Worm (Caenorhabditis elegans) whole organism, late embryonic: ENCODE results near the gene F46B6.12.

Experiments used
- T23F11.4 ChIP-seq: fragments of 200-800 bp; sonication (Bioruptor generic); optimal IDR thresholded peaks from 2 replicates; lab custom pipeline; 2018; ENCODE audit warnings: mild to moderate bottlenecking, missing genetic modification characterization, missing compliant biosample characterization
- Y22D7AL.16 ChIP-seq: sonication (generic microtip); optimal IDR thresholded peaks from 2 replicates; lab custom pipeline; 2016; ENCODE audit warnings: missing genetic modification characterization, missing compliant biosample characterization
- ahr-1 ChIP-seq: sonication (generic microtip); optimal IDR thresholded peaks from 2 replicates; lab custom pipeline; 2016; ENCODE audit warnings: missing genetic modification characterization, missing compliant biosample characterization
- ceh-30 ChIP-seq: fragments of 150-350 bp; optimal IDR thresholded peaks from 2 replicates; lab custom pipeline; 2014; ENCODE audit warnings: missing biosample characterization, missing genetic modification characterization
- ceh-34 ChIP-seq: sonication (generic microtip); optimal IDR thresholded peaks from 2 replicates; lab custom pipeline; 2016; ENCODE audit warnings: mild to moderate bottlenecking, missing genetic modification characterization, missing compliant biosample characterization
- ceh-45 ChIP-seq: fragments of 200-800 bp; sonication (Bioruptor generic); IDR thresholded peaks from 2 replicates; pipeline ENCODE4 v1.3.6; 2022; ENCODE audit warnings: missing genetic modification reagents, missing genetic modification characterization, missing compliant biosample characterization
- ceh-9 ChIP-seq: sonication (generic microtip); optimal IDR thresholded peaks from 2 replicates; lab custom pipeline; 2016; ENCODE audit warnings: mild to moderate bottlenecking, missing genetic modification characterization, inconsistent platforms, missing compliant biosample characterization
- dmd-4 ChIP-seq: sonication (generic microtip); optimal IDR thresholded peaks from 2 replicates; lab custom pipeline; 2016; ENCODE audit warnings: borderline replicate concordance, missing genetic modification characterization, missing compliant biosample characterization
- dve-1 ChIP-seq: sonication (generic microtip); optimal IDR thresholded peaks from 2 replicates; lab custom pipeline; 2017; ENCODE audit warnings: antibody characterized with exemption, mild to moderate bottlenecking, missing genetic modification characterization, missing compliant biosample characterization
- elt-2 ChIP-seq: sonication (generic microtip); optimal IDR thresholded peaks from 2 replicates; lab custom pipeline; 2016; ENCODE audit warnings: missing genetic modification reagents, missing genetic modification characterization, missing compliant biosample characterization
- elt-4 ChIP-seq: sonication (generic microtip); optimal IDR thresholded peaks from 2 replicates; lab custom pipeline; 2016; ENCODE audit warnings: missing genetic modification characterization, missing compliant biosample characterization
- ets-4 ChIP-seq: sonication (generic microtip); optimal IDR thresholded peaks from 2 replicates; lab custom pipeline; 2016; ENCODE audit warnings: missing genetic modification characterization, missing compliant biosample characterization
- eyg-1 ChIP-seq: sonication (generic microtip); optimal IDR thresholded peaks from 2 replicates; lab custom pipeline; 2016; ENCODE audit warnings: missing genotype, missing genetic modification characterization, missing compliant biosample characterization
- fkh-10 ChIP-seq: fragments of 150-350 bp; optimal IDR thresholded peaks from 2 replicates; lab custom pipeline; 2014; ENCODE audit warnings: missing biosample characterization, missing genetic modification reagents, missing genetic modification characterization
- hlh-13 ChIP-seq: fragments of 200-800 bp; sonication (Bioruptor generic); optimal IDR thresholded peaks from 2 replicates; lab custom pipeline; 2018; ENCODE audit warnings: mild to moderate bottlenecking, missing genetic modification characterization, missing compliant biosample characterization
- lim-6 ChIP-seq: sonication (generic microtip); optimal IDR thresholded peaks from 2 replicates; lab custom pipeline; 2016; ENCODE audit warnings: missing genetic modification characterization, missing compliant biosample characterization
- madf-2 ChIP-seq: sonication (generic microtip); optimal IDR thresholded peaks from 2 replicates; lab custom pipeline; 2017; ENCODE audit warnings: missing genetic modification characterization, missing compliant biosample characterization
- nfya-1 ChIP-seq: sonication (generic microtip); optimal IDR thresholded peaks from 2 replicates; lab custom pipeline; 2017; ENCODE audit warnings: missing genetic modification characterization, mild to moderate bottlenecking, missing compliant biosample characterization, antibody characterized with exemption, moderate library complexity
- nhr-11 ChIP-seq: fragments of 150-350 bp; optimal IDR thresholded peaks from 2 replicates; lab custom pipeline; 2014; ENCODE audit warnings: missing biosample characterization, missing genetic modification characterization
- nhr-232 ChIP-seq: sonication (generic microtip); optimal IDR thresholded peaks from 2 replicates; lab custom pipeline; 2016; ENCODE audit warnings: missing genetic modification characterization, missing compliant biosample characterization
- pat-9 ChIP-seq: fragments of 200-800 bp; sonication (Bioruptor generic); optimal IDR thresholded peaks from 2 replicates; lab custom pipeline; 2018; ENCODE audit warnings: mild to moderate bottlenecking, missing genetic modification characterization, moderate library complexity, missing compliant biosample characterization
- pax-1 ChIP-seq: fragments of 150-350 bp; optimal IDR thresholded peaks from 2 replicates; lab custom pipeline; 2014; ENCODE audit warnings: missing biosample characterization, missing genetic modification characterization
- pha-4 ChIP-seq: fragments of 150-350 bp; optimal IDR thresholded peaks from 2 replicates; lab custom pipeline; 2018; ENCODE audit warnings: missing biosample characterization, missing genetic modification reagents, missing genetic modification characterization
- pqm-1 ChIP-seq: sonication (generic microtip); optimal IDR thresholded peaks from 2 replicates; lab custom pipeline; 2016; ENCODE audit warnings: missing genetic modification characterization, missing compliant biosample characterization
- rnt-1 ChIP-seq: sonication (generic microtip); optimal IDR thresholded peaks from 2 replicates; lab custom pipeline; 2016; ENCODE audit warnings: missing genetic modification characterization, missing compliant biosample characterization
- sox-4 ChIP-seq: sonication (generic microtip); optimal IDR thresholded peaks from 2 replicates; lab custom pipeline; 2017; ENCODE audit warnings: mild to moderate bottlenecking, missing genetic modification characterization, inconsistent platforms, missing compliant biosample characterization
- ttx-3 ChIP-seq: sonication (generic microtip); optimal IDR thresholded peaks from 2 replicates; lab custom pipeline; 2016; ENCODE audit warnings: missing genetic modification reagents, missing genetic modification characterization, missing compliant biosample characterization
- unc-55 ChIP-seq: sonication (generic microtip); optimal IDR thresholded peaks from 2 replicates; lab custom pipeline; 2017; ENCODE audit warnings: missing biosample characterization, missing genetic modification reagents, missing genetic modification characterization
- ztf-16 ChIP-seq: sonication (generic microtip); optimal IDR thresholded peaks from 2 replicates; lab custom pipeline; 2017; ENCODE audit warnings: missing genetic modification characterization, missing compliant biosample characterization

F46B6.12 gene

DNA sequence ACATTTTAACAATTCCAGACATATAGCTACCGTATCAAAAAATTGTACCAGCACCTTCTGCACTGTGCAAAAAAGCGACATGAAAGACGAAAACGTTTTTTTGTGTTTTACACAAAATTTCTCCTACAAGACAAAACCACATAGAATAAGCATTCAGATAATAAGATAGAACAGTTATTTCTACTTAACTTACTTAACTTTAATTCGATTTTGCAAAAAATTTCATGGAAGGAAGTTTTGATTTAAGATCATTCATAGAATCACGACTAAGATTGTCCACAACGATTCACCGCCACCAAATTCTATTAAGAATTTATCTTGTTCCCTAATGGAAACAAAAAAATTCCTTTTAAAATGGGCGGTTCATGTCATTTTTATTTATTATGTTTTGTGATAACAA is 11.9 kb downstream of the F46B6.12 start:
- TF ChIP-seq pqm-1 (tag; lab: Kevin White, UChicago) (no peak), dmd-4 (tag; lab: Kevin White, UChicago) (no peak), fkh-10 (GFP tag; lab: Kevin White, UChicago) (no peak), madf-2 (tag; lab: Kevin White, UChicago) (no peak), elt-4 (no peak), ztf-16 (tag; lab: Kevin White, UChicago) (no peak), ets-4 (tag; lab: Kevin White, UChicago) (no peak), unc-55 (no peak), ahr-1 (tag; lab: Kevin White, UChicago) (no peak), ceh-30 (tag; lab: Kevin White, UChicago) (no peak)

DNA sequence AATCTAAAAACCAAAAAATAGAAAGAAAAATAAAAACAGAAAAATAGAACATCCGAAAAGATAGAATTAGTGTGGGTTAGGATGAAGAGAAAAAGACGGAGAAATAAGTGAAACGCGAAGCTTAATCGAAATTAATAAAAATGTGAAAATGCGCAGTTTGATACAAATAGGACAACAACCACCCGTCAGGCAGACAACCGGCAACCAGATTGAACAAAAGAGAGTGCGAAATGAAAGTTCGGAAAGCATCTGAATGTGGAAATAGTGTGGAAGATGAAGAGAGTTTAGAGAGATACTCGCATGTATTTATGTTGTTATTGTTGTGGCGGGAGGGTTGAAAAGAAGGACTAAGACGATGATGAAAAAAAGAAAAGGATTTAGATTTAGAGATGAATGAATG is 17.2 kb downstream of the F46B6.12 start:
- TF ChIP-seq ceh-45 (GFP tag; lab: Robert Waterston, UW), result no peak
- TF ChIP-seq, all 69 proteins: peak for 0

DNA sequence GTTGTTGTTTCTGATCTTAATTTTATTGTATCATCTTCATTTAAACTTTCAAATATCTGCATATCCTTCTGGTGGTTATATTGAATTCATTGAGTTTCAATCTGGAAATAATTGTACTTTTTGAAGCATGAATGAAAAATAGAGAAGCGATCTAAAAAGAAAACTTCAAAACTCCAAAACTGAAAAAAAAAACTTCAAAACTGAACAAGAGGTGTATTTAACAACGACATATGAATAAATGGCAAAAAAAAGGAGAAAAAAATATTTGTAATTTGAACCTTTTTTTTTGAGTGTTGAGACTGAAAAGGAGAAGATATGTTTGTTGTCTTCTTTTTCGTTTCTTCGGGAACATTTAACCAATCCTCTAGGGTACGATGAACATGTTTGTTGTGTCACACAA is 17.8 kb downstream of the F46B6.12 start, which contains the start of gene F58E6.11:
F58E6.11 (minus strand) TSS at position 101 of the 400 bp plus-strand sequence.
- TF ChIP-seq ahr-1 (tag; lab: Kevin White, UChicago) (no peak), sox-4 (tag; lab: Kevin White, UChicago) (no peak), pha-4 (tag; lab: Kevin White, UChicago) (no peak)

DNA sequence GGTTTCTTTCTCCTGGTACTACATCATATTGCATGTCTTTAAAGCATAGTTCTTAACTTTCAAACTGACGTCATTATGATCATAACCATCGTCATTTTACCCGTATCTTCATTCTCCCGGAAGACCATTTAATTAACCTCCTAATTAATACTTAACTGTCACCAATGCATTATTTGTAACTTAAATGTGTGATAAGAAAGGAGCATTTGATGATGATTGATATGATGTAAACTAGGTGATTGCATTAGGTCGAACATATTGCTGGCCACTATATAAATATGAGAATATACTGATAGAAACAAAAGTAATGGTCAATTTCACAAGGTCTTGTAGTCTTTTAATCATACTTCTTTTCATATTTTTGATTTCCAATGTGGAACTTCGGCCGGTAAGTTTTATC is 19.4 kb downstream of the F46B6.12 start, which contains the start of gene hrg-3:
hrg-3 (plus strand) TSS at position 227 of the 400 bp plus-strand sequence.
- TF ChIP-seq elt-2 (peak; percentile 48), pat-9 (tag; lab: Kevin White, UChicago) (no peak)

DNA sequence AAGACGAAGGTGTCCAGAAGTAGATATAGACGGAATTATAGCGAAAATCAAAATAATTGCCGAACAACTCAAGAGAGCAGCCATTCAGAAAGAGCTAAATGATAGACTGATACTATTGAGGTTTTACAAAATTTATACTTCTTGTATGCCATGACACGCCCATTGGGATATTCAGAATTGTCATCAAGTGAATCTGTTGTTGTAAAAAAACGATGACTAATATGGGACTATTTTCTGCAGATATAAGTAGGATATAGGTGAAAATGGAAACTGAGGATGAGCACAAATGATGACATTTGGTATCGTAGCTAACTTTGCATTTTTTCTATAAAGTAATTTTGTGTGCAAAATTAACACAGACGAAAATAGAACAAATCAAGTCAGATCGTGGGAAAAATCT is 19.9 kb downstream of the F46B6.12 start, which contains the start of gene F58E6.8:
F58E6.8 (minus strand) TSS at position 101 of the 400 bp plus-strand sequence.
- no peak for TF ChIP-seq madf-2 (tag; lab: Kevin White, UChicago)

DNA sequence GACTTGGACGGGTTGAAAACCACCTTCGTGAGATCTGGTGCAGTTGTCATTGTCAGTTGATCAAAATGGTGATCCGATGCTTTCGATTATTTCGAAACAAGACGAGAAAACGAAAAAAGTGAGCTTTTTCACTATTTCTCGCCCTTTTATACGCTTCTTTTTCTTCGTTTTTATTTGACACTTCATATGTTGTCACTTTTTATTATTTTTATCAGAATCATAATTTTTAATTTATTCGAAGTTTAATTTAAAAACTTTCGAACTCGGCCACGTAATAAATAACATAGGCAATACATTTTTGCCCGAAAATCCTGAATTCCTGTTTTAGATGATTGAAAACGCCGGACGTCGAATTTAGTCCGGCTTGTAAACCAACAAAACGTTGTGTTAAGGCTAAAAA is 21.2 kb downstream of the F46B6.12 start, which contains the start of gene F58E6.5:
F58E6.5 (minus strand) TSS at position 101 of the 400 bp plus-strand sequence.
- TF ChIP-seq nfya-1 (tag; lab: Kevin White, UChicago), result no peak
- TF ChIP-seq ztf-16 (tag; lab: Kevin White, UChicago), result no peak
- TF ChIP-seq ttx-3 (tag; lab: Kevin White, UChicago), result no peak
- no peak for TF ChIP-seq ceh-30 (tag; lab: Kevin White, UChicago)
- TF ChIP-seq elt-4, result no peak
- no peak for TF ChIP-seq ceh-9 (tag; lab: Kevin White, UChicago)
- TF ChIP-seq Y22D7AL.16 (tag; lab: Kevin White, UChicago), result no peak
- no peak for TF ChIP-seq pqm-1 (tag; lab: Kevin White, UChicago)
- TF ChIP-seq lim-6 (tag; lab: Kevin White, UChicago), result no peak
- TF ChIP-seq ceh-34 (tag; lab: Kevin White, UChicago), result no peak
- TF ChIP-seq nhr-11, result no peak
- TF ChIP-seq ets-4 (tag; lab: Kevin White, UChicago), result no peak
- no peak for TF ChIP-seq rnt-1 (tag; lab: Kevin White, UChicago)

DNA sequence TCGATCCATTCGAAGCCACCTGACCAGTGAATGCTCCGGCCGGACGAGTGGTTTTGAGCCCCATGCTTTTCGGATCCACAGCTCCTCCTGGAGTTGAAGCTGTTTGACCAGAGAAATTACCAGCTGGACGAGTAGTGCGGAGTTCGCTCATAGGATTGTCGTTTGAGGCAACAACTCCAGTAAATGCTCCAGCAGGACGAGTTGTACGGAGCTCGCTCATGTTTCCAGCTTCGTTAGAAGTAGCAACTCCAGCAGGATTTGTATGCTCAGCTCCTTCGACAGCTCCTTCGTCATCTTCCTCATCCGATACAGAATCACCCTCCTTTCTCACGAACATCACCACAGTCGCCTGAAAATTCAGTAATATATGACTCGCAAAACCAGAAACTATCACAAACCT is 22.1 kb downstream of the F46B6.12 start:
- no peak for TF ChIP-seq dve-1
- no peak for TF ChIP-seq nhr-11
- TF ChIP-seq nfya-1 (tag; lab: Kevin White, UChicago), result no peak
- TF ChIP-seq eyg-1 (tag; lab: Kevin White, UChicago), result no peak
- no peak for TF ChIP-seq nhr-232 (tag; lab: Kevin White, UChicago)
- TF ChIP-seq pax-1 (tag; lab: Kevin White, UChicago), result no peak
- TF ChIP-seq unc-55, result no peak
- no peak for TF ChIP-seq hlh-13 (GFP tag; lab: Kevin White, UChicago)
- no peak for TF ChIP-seq ets-4 (tag; lab: Kevin White, UChicago)
- TF ChIP-seq T23F11.4 (GFP tag; lab: Kevin White, UChicago), result no peak
